Worm (Caenorhabditis elegans) whole organism, midembryonic: Measurements from ENCODE around the gene F37A8.1.

Source experiments
- T22C8.4 ChIP-seq: fragments of 200-800 bp; sonication (Bioruptor generic); IDR thresholded peaks from 2 replicates; pipeline ENCODE4 v1.3.6; 2022; ENCODE audit warnings: missing genetic modification characterization, missing compliant biosample characterization
- flt-1 ChIP-seq: fragments of 200-800 bp; sonication (Bioruptor generic); IDR thresholded peaks from 2 replicates; pipeline ENCODE4 v1.3.6; 2022; ENCODE audit warnings: missing genetic modification characterization, missing compliant biosample characterization
- med-1 ChIP-seq: sonication (generic microtip); optimal IDR thresholded peaks from 2 replicates; lab custom pipeline; 2017; ENCODE audit warnings: missing genetic modification characterization, mild to moderate bottlenecking, missing compliant biosample characterization, antibody characterized with exemption, missing genetic modification reagents; ENCODE audit not compliant: insufficient read depth

DNA sequence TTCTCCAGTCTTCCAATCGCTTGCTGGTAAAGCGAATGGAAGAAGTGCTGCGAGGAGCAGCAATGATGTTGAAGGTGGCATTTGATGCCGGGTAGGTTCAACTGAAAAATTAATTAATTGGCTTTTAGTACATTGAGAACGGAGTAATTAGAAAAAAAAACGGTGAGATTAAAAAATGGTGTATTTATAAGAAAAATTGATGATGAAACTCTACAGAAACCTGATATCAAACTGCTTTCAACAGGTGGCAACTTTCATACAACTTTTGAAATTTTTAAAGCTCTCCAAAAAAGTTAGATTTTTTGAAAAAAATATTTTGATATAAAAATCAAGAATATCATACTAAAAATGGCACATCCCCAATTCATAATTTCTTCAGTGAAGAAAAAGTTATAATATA, 14.2 kb upstream of the F37A8.1 start, which contains the start of gene pat-3:
- TF ChIP-seq flt-1 (GFP tag; lab: Robert Waterston, UW) (no peak), med-1 (no peak), T22C8.4 (no peak)
